Fruit fly (Drosophila melanogaster): ENCODE measurements around the gene CG3078.

The CG3078 gene

DNA sequence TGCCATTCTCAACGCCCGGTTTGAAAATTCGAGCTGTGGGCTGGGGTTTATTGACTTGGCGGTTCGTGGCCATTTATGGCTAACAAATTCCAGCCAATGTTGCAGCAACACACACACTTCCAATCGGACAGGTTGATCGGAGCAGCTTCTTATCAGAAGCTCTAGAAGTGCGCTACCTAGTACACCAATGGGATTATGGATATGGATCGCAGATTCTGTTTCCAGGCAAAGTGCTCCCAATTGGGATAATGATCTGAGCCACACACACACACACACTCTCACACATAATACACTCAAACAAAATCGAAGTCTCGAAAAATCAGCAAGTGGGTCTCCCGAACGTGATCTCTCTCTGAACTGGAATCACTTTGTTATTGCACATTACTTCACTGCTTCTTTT, 38.1 kb downstream of the CG3078 start:
- TF ChIP-seq ttk (optimal IDR thresholded peaks at IDR 0.05) (no peak), h (optimal IDR thresholded peaks at IDR 0.05) (no peak), psq (optimal IDR thresholded peaks at IDR 0.05) (no peak), Sin3A (optimal IDR thresholded peaks at IDR 0.05) (no peak), Myc (optimal IDR thresholded peaks at IDR 0.05) (no peak), insv (optimal IDR thresholded peaks at IDR 0.05) (no peak)

DNA sequence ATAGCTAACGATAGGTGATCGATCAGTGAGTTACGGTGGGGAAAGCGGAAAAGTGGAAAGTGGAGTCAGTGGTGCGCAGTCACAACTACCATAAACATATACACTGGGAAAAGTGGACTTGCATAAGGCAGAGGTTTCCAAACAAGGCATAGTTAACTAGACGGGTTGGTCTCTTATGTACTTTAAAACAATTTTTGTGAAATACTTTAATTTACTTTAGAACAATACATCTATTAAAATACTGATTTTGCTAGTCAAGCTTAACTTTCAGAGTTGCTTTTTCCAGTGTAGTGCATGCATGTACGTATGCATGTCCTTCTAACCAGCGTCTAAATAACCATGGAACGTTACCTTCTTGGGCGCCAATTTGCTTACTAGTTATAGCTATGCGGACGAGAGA, 39.8 kb downstream of the CG3078 start:
- TF ChIP-seq h (optimal IDR thresholded peaks at IDR 0.05) (no peak), ttk (optimal IDR thresholded peaks at IDR 0.05) (no peak), psq (optimal IDR thresholded peaks at IDR 0.05) (no peak), Myc (optimal IDR thresholded peaks at IDR 0.05) (no peak), insv (optimal IDR thresholded peaks at IDR 0.05) (no peak), Sin3A (optimal IDR thresholded peaks at IDR 0.05) (no peak)

dm6 chrX:2219246-2219645, 40.4 kb downstream of the CG3078 start:
- TF ChIP-seq ttk (optimal IDR thresholded peaks at IDR 0.05), result no peak
- no peak for TF ChIP-seq Sin3A (optimal IDR thresholded peaks at IDR 0.05)
- TF ChIP-seq psq (optimal IDR thresholded peaks at IDR 0.05), result no peak
- no peak for TF ChIP-seq h (optimal IDR thresholded peaks at IDR 0.05)
- no peak for TF ChIP-seq Myc (optimal IDR thresholded peaks at IDR 0.05)
- TF ChIP-seq insv (optimal IDR thresholded peaks at IDR 0.05), result no peak

DNA sequence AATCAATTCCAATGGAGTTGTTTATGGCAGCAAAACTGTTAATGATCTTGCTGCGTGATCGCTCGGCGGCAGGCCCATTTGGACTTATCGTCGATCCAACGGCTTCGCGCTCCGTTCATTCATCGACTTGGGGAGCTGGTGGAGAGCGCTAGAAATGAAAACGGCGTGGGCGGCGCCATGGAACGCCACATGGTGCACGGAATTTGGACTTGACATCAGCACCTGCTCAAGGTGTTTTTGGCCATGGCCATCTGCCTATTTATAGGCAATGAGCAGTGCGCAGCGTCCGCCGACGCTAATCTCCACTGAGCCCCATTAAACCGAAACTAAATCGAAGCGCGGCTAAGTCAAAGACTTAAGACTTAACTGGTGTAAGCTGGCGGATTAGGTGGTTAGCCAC, 41.2 kb downstream of the CG3078 start:
- no peak for TF ChIP-seq psq (optimal IDR thresholded peaks at IDR 0.05)
- TF ChIP-seq Sin3A (optimal IDR thresholded peaks at IDR 0.05), result no peak
- no peak for TF ChIP-seq insv (optimal IDR thresholded peaks at IDR 0.05)
- TF ChIP-seq ttk (optimal IDR thresholded peaks at IDR 0.05), result no peak

dm6 chrX:2213759-2214406, 45.8 kb downstream of the CG3078 start, which contains the start of gene SmydA-8:
Gene SmydA-8 (minus strand): TSS chrX:2213809.
- no peak for TF ChIP-seq insv (optimal IDR thresholded peaks at IDR 0.05)
- TF ChIP-seq psq (optimal IDR thresholded peaks at IDR 0.05), result no peak
- TF ChIP-seq Sin3A (optimal IDR thresholded peaks at IDR 0.05), result no peak
- TF ChIP-seq ttk (optimal IDR thresholded peaks at IDR 0.05), result no peak
- no peak for TF ChIP-seq Myc (optimal IDR thresholded peaks at IDR 0.05)
- TF ChIP-seq h (optimal IDR thresholded peaks at IDR 0.05), result no peak

DNA sequence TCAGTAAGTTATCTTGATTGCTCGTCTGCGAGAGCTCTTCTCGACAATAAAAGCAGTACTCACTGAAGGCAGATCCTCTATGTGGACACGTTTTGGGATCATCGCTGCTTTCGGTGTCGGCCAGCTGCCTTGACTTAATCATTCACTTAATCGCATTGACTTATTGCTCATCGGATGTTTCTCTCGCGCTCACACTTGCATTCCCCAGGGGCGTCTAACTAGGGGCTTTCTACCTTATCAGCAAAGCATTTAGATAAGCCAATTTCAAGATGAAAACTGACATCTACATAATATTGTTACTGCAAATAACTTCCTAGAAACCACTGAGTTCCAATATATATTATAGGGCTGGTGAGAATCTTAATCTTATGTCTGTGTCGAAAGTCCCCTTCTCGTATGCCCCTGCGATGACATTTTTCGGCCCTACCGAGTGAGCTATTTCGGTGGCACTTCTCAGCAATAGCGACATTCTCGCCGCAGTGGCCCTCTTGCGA, 47.3 kb downstream of the CG3078 start:
- TF ChIP-seq Myc (optimal IDR thresholded peaks at IDR 0.05) (no peak), Sin3A (optimal IDR thresholded peaks at IDR 0.05) (no peak), psq (optimal IDR thresholded peaks at IDR 0.05) (no peak), ttk (optimal IDR thresholded peaks at IDR 0.05) (no peak), h (optimal IDR thresholded peaks at IDR 0.05) (no peak), insv (optimal IDR thresholded peaks at IDR 0.05) (no peak)

DNA sequence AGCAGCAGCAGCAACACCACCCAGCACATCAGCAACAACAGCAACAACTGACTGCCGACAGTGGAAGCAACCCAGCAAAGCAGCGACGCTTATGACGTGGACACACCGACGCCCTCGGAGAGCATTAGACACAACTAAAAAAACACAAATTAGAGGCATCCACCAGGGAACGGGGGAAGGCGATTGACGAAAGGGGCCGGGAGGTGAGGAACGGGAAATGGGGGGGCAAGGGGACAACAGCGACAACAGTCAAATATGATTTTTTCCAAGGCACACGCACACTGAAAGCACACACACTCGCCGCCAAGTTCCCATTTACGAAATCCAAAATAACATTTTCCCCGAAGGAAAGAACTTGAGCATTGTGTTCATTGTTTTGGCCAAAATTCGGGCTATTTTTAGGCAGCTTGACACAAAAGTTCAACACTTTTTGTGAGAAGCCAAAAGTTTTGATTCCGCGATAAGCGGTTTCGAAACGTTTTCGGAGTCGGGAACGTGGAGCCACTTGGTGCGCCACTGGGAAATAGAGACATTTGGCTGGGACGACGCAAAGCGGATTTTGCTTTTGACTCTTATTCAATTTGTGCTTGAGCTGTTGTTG, 50.9 kb downstream of the CG3078 start:
- TF ChIP-seq ttk (optimal IDR thresholded peaks at IDR 0.05) (no peak), insv (optimal IDR thresholded peaks at IDR 0.05) (no peak), psq (optimal IDR thresholded peaks at IDR 0.05) (no peak), Myc (optimal IDR thresholded peaks at IDR 0.05) (no peak), Sin3A (optimal IDR thresholded peaks at IDR 0.05) (no peak), h (optimal IDR thresholded peaks at IDR 0.05) (no peak)
